Worm (Caenorhabditis elegans) whole organism, L4 larva: ENCODE results near the gene znf-782.

Experiments
- F26F4.8 ChIP-seq: fragments of 200-800 bp; sonication (Bioruptor generic); conservative IDR thresholded peaks from 2 replicates; pipeline ENCODE4 v1.3.6; 2022; ENCODE audit warnings: missing genetic modification characterization, missing compliant biosample characterization
- F44E2.7 ChIP-seq: fragments of 200-800 bp; sonication (Bioruptor generic); IDR thresholded peaks from 2 replicates; pipeline ENCODE4 v2.1.2; 2022; ENCODE audit warnings: missing genetic modification characterization, missing compliant biosample characterization
- F49E8.2 ChIP-seq: sonication (generic microtip); optimal IDR thresholded peaks from 2 replicates; lab custom pipeline; 2016; ENCODE audit warnings: missing compliant biosample characterization, mild to moderate bottlenecking, missing genetic modification characterization, borderline replicate concordance
- Y105C5A.15 ChIP-seq: fragments of 200-800 bp; sonication (Bioruptor generic); IDR thresholded peaks from 2 replicates; pipeline ENCODE4 v1.3.6; 2022; ENCODE audit warnings: missing genetic modification characterization, missing compliant biosample characterization
- Y48G9A.11 ChIP-seq: fragments of 200-800 bp; sonication (Bioruptor generic); IDR thresholded peaks from 2 replicates; pipeline ENCODE4 v1.3.6; 2022; ENCODE audit warnings: missing genetic modification reagents, missing genetic modification characterization, missing compliant biosample characterization
- Y75B8A.6 ChIP-seq: fragments of 200-800 bp; sonication (Bioruptor generic); IDR thresholded peaks from 2 replicates; pipeline ENCODE4 v1.3.6; 2022; ENCODE audit warnings: missing genetic modification reagents, missing genetic modification characterization, missing compliant biosample characterization
- ZK546.5 ChIP-seq, 2 experiments: sonication (generic microtip); optimal IDR thresholded peaks; 2 replicates each; lab custom pipeline; 2017; ENCODE audit warnings: missing biosample characterization in 2 of 2, missing genetic modification characterization in 2 of 2
- aha-1 ChIP-seq: fragments of 150-350 bp; peaks from one replicate; lab custom pipeline; 2014; ENCODE audit warnings: missing biosample characterization, missing genetic modification characterization
- ama-1 ChIP-seq: fragments of 150-350 bp; optimal IDR thresholded peaks from 2 replicates; lab custom pipeline; 2014; ENCODE audit warnings: inconsistent platforms, mixed read lengths
- ceh-44 ChIP-seq: fragments of 200-800 bp; sonication (Bioruptor generic); IDR thresholded peaks from 2 replicates; pipeline ENCODE4 v1.3.6; 2022; ENCODE audit warnings: missing genetic modification reagents, missing genetic modification characterization, missing compliant biosample characterization
- ceh-82 ChIP-seq: sonication (generic microtip); optimal IDR thresholded peaks from 2 replicates; lab custom pipeline; 2017; ENCODE audit warnings: missing biosample characterization, missing genetic modification characterization
- cey-2 ChIP-seq: sonication (generic microtip); optimal IDR thresholded peaks from 3 replicates; lab custom pipeline; 2017; ENCODE audit warnings: missing genetic modification characterization, mild to moderate bottlenecking, missing compliant biosample characterization, antibody characterized with exemption, borderline replicate concordance; ENCODE audit not compliant: insufficient read depth
- daf-12 ChIP-seq: fragments of 150-350 bp; optimal IDR thresholded peaks from 2 replicates; lab custom pipeline; 2014; ENCODE audit warnings: missing biosample characterization, missing genetic modification reagents, missing genetic modification characterization
- daf-16 ChIP-seq, 3 experiments: sonication (generic microtip); optimal IDR thresholded peaks; 2 replicates each; lab custom pipeline; 2016 to 2017; ENCODE audit warnings: missing genetic modification characterization in 3 of 3, missing genetic modification reagents in 3 of 3, mild to moderate bottlenecking in 2 of 3, missing compliant biosample characterization in 2 of 3, missing biosample characterization in 1 of 3, moderate library complexity in 1 of 3
- daf-19 ChIP-seq: fragments of 200-800 bp; sonication (Bioruptor generic); conservative IDR thresholded peaks from 2 replicates; pipeline ENCODE4 v1.3.6; 2022; ENCODE audit warnings: missing genetic modification characterization, missing compliant biosample characterization
- daf-8 ChIP-seq: fragments of 200-800 bp; sonication (Bioruptor generic); IDR thresholded peaks from 2 replicates; pipeline ENCODE4 v1.3.6; 2022; ENCODE audit warnings: missing genetic modification characterization, missing compliant biosample characterization
- dmd-6 ChIP-seq: fragments of 200-800 bp; sonication (Bioruptor generic); IDR thresholded peaks from 2 replicates; pipeline ENCODE4 v1.3.6; 2022; ENCODE audit warnings: missing genetic modification reagents, missing genetic modification characterization, missing compliant biosample characterization
- dmd-9 ChIP-seq: fragments of 200-800 bp; sonication (Bioruptor generic); IDR thresholded peaks from 2 replicates; pipeline ENCODE4 v1.3.6; 2022; ENCODE audit warnings: missing genetic modification reagents, missing genetic modification characterization, missing compliant biosample characterization
- dpl-1 ChIP-seq: fragments of 150-350 bp; optimal IDR thresholded peaks from 2 replicates; lab custom pipeline; 2014; ENCODE audit warnings: missing biosample characterization, missing genetic modification reagents, missing genetic modification characterization
- fos-1 ChIP-seq: fragments of 150-350 bp; optimal IDR thresholded peaks from 2 replicates; lab custom pipeline; 2014; ENCODE audit warnings: missing biosample characterization, missing genetic modification characterization
- hlh-30 ChIP-seq: sonication (generic microtip); optimal IDR thresholded peaks from 2 replicates; lab custom pipeline; 2017; ENCODE audit warnings: antibody characterized with exemption, mild to moderate bottlenecking, missing genetic modification characterization, missing compliant biosample characterization; ENCODE audit not compliant: insufficient read depth
- jun-1 ChIP-seq: fragments of 150-350 bp; optimal IDR thresholded peaks from 2 replicates; lab custom pipeline; 2014; ENCODE audit warnings: missing biosample characterization, missing genetic modification reagents, missing genetic modification characterization
- lim-7 ChIP-seq: fragments of 200-800 bp; sonication (Bioruptor generic); IDR thresholded peaks from 2 replicates; pipeline ENCODE4 v1.3.6; 2022; ENCODE audit warnings: missing genetic modification characterization, missing compliant biosample characterization
- lin-1 ChIP-seq: fragments of 200-800 bp; sonication (Bioruptor generic); IDR thresholded peaks from 2 replicates; pipeline ENCODE4 v1.3.6; 2022; ENCODE audit warnings: missing genetic modification reagents, missing genetic modification characterization, missing compliant biosample characterization
- lin-13 ChIP-seq: fragments of 150-350 bp; optimal IDR thresholded peaks from 2 replicates; lab custom pipeline; 2014; ENCODE audit warnings: missing biosample characterization, missing genetic modification reagents, missing genetic modification characterization
- lin-15B ChIP-seq: fragments of 150-350 bp; sonication (generic microtip); optimal IDR thresholded peaks from 3 replicates; lab custom pipeline; 2014; ENCODE audit warnings: missing biosample characterization, missing genetic modification characterization
- lin-29 ChIP-seq: fragments of 200-800 bp; sonication (Bioruptor generic); IDR thresholded peaks from 2 replicates; pipeline ENCODE4 v1.3.6; 2022; ENCODE audit warnings: missing genetic modification reagents, missing genetic modification characterization, missing compliant biosample characterization
- lsy-2 ChIP-seq, 2 experiments: fragments of 150-350 bp in 1 of 2; sonication (generic microtip) in 1 of 2; optimal IDR thresholded peaks; 2 replicates each; lab custom pipeline; 2014 to 2017; ENCODE audit warnings: missing biosample characterization in 2 of 2, missing genetic modification characterization in 2 of 2
- mes-2 ChIP-seq: sonication (generic microtip); optimal IDR thresholded peaks from 2 replicates; lab custom pipeline; 2016; ENCODE audit warnings: missing genotype, mild to moderate bottlenecking, missing genetic modification characterization, missing compliant biosample characterization; ENCODE audit not compliant: poor library complexity, severe bottlenecking
- mxl-3 ChIP-seq: fragments of 200-800 bp; sonication (Bioruptor generic); optimal IDR thresholded peaks from 2 replicates; lab custom pipeline; 2018; ENCODE audit warnings: mild to moderate bottlenecking, missing genetic modification characterization, missing compliant biosample characterization
- nhr-10 ChIP-seq: fragments of 150-350 bp; optimal IDR thresholded peaks from 2 replicates; lab custom pipeline; 2014; ENCODE audit warnings: missing biosample characterization, missing genetic modification characterization
- nhr-11 ChIP-seq: fragments of 150-350 bp; optimal IDR thresholded peaks from 2 replicates; lab custom pipeline; 2014; ENCODE audit warnings: missing biosample characterization, missing genetic modification characterization
- nhr-28 ChIP-seq: fragments of 150-350 bp; optimal IDR thresholded peaks from 2 replicates; lab custom pipeline; 2014; ENCODE audit warnings: missing biosample characterization, missing genetic modification characterization
- nhr-48 ChIP-seq: sonication (generic microtip); optimal IDR thresholded peaks from 2 replicates; lab custom pipeline; 2016; ENCODE audit warnings: mild to moderate bottlenecking, missing genetic modification characterization, missing compliant biosample characterization
- nhr-6 ChIP-seq: fragments of 150-350 bp; optimal IDR thresholded peaks from 2 replicates; lab custom pipeline; 2014; ENCODE audit warnings: missing biosample characterization, missing genetic modification characterization
- nhr-76 ChIP-seq: fragments of 150-350 bp; optimal IDR thresholded peaks from 2 replicates; lab custom pipeline; 2014; ENCODE audit warnings: missing biosample characterization, missing genetic modification characterization
- nhr-77 ChIP-seq: fragments of 150-350 bp; optimal IDR thresholded peaks from 2 replicates; lab custom pipeline; 2014; ENCODE audit warnings: missing biosample characterization, missing genetic modification characterization
- pha-4 ChIP-seq, 2 experiments: fragments of 150-350 bp in 1 of 2; fragments of 200-800 bp in 1 of 2; sonication (Bioruptor generic) in 1 of 2; IDR thresholded peaks in 1 of 2; optimal IDR thresholded peaks in 1 of 2; 2 replicates each; pipeline versions ENCODE4 v1.3.6 to Lab custom; 2014 to 2022; ENCODE audit warnings: missing genetic modification characterization in 2 of 2, missing genetic modification reagents in 2 of 2, missing biosample characterization in 1 of 2, missing compliant biosample characterization in 1 of 2
- pqm-1 ChIP-seq: sonication (generic microtip); optimal IDR thresholded peaks from 2 replicates; lab custom pipeline; 2017; ENCODE audit warnings: missing biosample characterization, missing genetic modification characterization
- sdz-12 ChIP-seq: fragments of 200-800 bp; sonication (Bioruptor generic); optimal IDR thresholded peaks from 2 replicates; lab custom pipeline; 2018; ENCODE audit warnings: mild to moderate bottlenecking, missing genetic modification characterization, missing compliant biosample characterization
- set-16 ChIP-seq: fragments of 200-800 bp; sonication (Bioruptor generic); IDR thresholded peaks from 2 replicates; pipeline ENCODE4 v1.3.6; 2022; ENCODE audit warnings: missing genetic modification reagents, missing genetic modification characterization, missing compliant biosample characterization
- spr-3 ChIP-seq: fragments of 200-800 bp; sonication (Bioruptor generic); optimal IDR thresholded peaks from 2 replicates; lab custom pipeline; 2018; ENCODE audit warnings: mild to moderate bottlenecking, missing genetic modification characterization, missing compliant biosample characterization
- tra-1 ChIP-seq: fragments of 200-800 bp; sonication (Bioruptor generic); IDR thresholded peaks from 2 replicates; pipeline ENCODE4 v1.3.6; 2022; ENCODE audit warnings: missing genetic modification reagents, missing genetic modification characterization, missing compliant biosample characterization
- unc-130 ChIP-seq: sonication (generic microtip); optimal IDR thresholded peaks from 2 replicates; lab custom pipeline; 2016; ENCODE audit warnings: missing genetic modification reagents, missing genetic modification characterization, missing compliant biosample characterization
- unc-39 ChIP-seq: sonication (generic microtip); optimal IDR thresholded peaks from 2 replicates; lab custom pipeline; 2017; ENCODE audit warnings: missing biosample characterization, missing genetic modification characterization
- unc-62 ChIP-seq, 3 experiments: fragments of 150-350 bp in 1 of 3; sonication (generic microtip); optimal IDR thresholded peaks in 2 of 3; peaks in 1 of 3; 1 replicate in 1 of 3; 2 replicates in 2 of 3; lab custom pipeline; 2014 to 2017; ENCODE audit warnings: missing biosample characterization in 3 of 3, missing genetic modification characterization in 3 of 3, missing genetic modification reagents in 3 of 3, missing genotype in 1 of 3
- zfp-2 ChIP-seq: sonication (generic microtip); optimal IDR thresholded peaks from 2 replicates; lab custom pipeline; 2016; ENCODE audit warnings: mild to moderate bottlenecking, missing genetic modification characterization, missing compliant biosample characterization
- ztf-7 ChIP-seq: fragments of 150-350 bp; optimal IDR thresholded peaks from 2 replicates; lab custom pipeline; 2014; ENCODE audit warnings: missing biosample characterization, missing genetic modification characterization

znf-782 gene

ce11 chrIV:1093870-1094564 is 26.7 kb upstream of the znf-782 start, which contains the start of the genes cct-8 and Y55F3AR.2 (continued):
- peak; percentile 97 for TF ChIP-seq Y48G9A.11 (GFP tag; lab: Robert Waterston, UW)
- 0 out of 2 replicates have a peak, but pooled peaks have one; percentile 72 for TF ChIP-seq F44E2.7 (GFP tag; lab: Robert Waterston, UW)
- TF ChIP-seq mxl-3, result peak; percentile 72
- peak; percentile 99 for TF ChIP-seq spr-3 (GFP tag; lab: Kevin White, UChicago)
- TF ChIP-seq ceh-82 (tag; lab: Kevin White, UChicago), result no peak
- peak; percentile 93 for TF ChIP-seq nhr-6 (tag; lab: Kevin White, UChicago)
- TF ChIP-seq mes-2 (tag; lab: Kevin White, UChicago), result peak; percentile 94
- TF ChIP-seq cey-2 (tag; lab: Kevin White, UChicago), result peak; percentile 63
- peak; percentile 94 for TF ChIP-seq dpl-1 (GFP tag; lab: Kevin White, UChicago)
- TF ChIP-seq dmd-6, result peak; percentile 98
- TF ChIP-seq nhr-76 (tag; lab: Kevin White, UChicago), result peak; percentile 58
- peak; percentile 95 for TF ChIP-seq F49E8.2
- TF ChIP-seq tra-1 (GFP tag; lab: Robert Waterston, UW), result peak; percentile 97
- no peak for TF ChIP-seq F26F4.8 (GFP tag; lab: Robert Waterston, UW)
- TF ChIP-seq Y75B8A.6 (GFP tag; lab: Robert Waterston, UW), result peak; percentile 94
- TF ChIP-seq nhr-77, result peak; percentile 94
- TF ChIP-seq nhr-48, result peak; percentile 89
- TF ChIP-seq daf-12 (tag; lab: Kevin White, UChicago), result no peak
- TF ChIP-seq lsy-2 (tag; optimal IDR thresholded peaks at IDR 0.05; lab: Kevin White, UChicago), result peak; percentile 99 to 100
- TF ChIP-seq daf-16 (GFP tag; optimal IDR thresholded peaks at IDR 0.05; lab: Kevin White, UChicago), result peak; percentile 58 to 95
- peak; percentile 82 for TF ChIP-seq daf-16 (tag; optimal IDR thresholded peaks at IDR 0.05; lab: Kevin White, UChicago)
- 0 out of 2 replicates have a peak, but pooled peaks have one; percentile 14 for TF ChIP-seq Y105C5A.15 (GFP tag; lab: Robert Waterston, UW)
- TF ChIP-seq pha-4 (GFP tag; IDR thresholded peaks at IDR 0.05; lab: Robert Waterston, UW), result peak; percentile 97
- TF ChIP-seq pha-4 (tag; optimal IDR thresholded peaks at IDR 0.05; lab: Kevin White, UChicago), result peak; percentile 19
- peak; percentile 69 for TF ChIP-seq set-16 (GFP tag; lab: Robert Waterston, UW)
- TF ChIP-seq ztf-7 (tag; lab: Kevin White, UChicago), result peak; percentile 91
- TF ChIP-seq unc-62 (GFP tag; optimal IDR thresholded peaks at IDR 0.05 in 1 of 2; lab: Kevin White, UChicago), result peak in 1 of 2 experiments; percentile 100
- peak; percentile 17 for TF ChIP-seq unc-62 (tag; optimal IDR thresholded peaks at IDR 0.05; lab: Kevin White, UChicago)
- TF ChIP-seq daf-8, result no peak
- TF ChIP-seq daf-19, result peak; percentile 91
- TF ChIP-seq dmd-9 (GFP tag; lab: Robert Waterston, UW), result peak; percentile 98
- TF ChIP-seq aha-1 (tag; lab: Kevin White, UChicago), result peak; percentile 83
- TF ChIP-seq lin-29, result peak; percentile 96
- TF ChIP-seq unc-39 (tag; lab: Kevin White, UChicago), result no peak
- peak; percentile 85 for TF ChIP-seq zfp-2 (tag; lab: Kevin White, UChicago)
- TF ChIP-seq nhr-28 (tag; lab: Kevin White, UChicago), result peak; percentile 79
- peak; percentile 92 for TF ChIP-seq sdz-12 (GFP tag; lab: Kevin White, UChicago)
- peak; percentile 81 for TF ChIP-seq nhr-10 (tag; lab: Kevin White, UChicago)
- peak; percentile 23 for TF ChIP-seq fos-1 (tag; lab: Kevin White, UChicago)
- TF ChIP-seq hlh-30 (tag; lab: Kevin White, UChicago), result peak; percentile 92
- no peak for TF ChIP-seq pqm-1
- peak; percentile 88 for TF ChIP-seq unc-130 (GFP tag; lab: Kevin White, UChicago)
- TF ChIP-seq ceh-44 (GFP tag; lab: Robert Waterston, UW), result peak; percentile 71; the same call in 1 of the 2 replicates
- TF ChIP-seq lin-13 (GFP tag; lab: Kevin White, UChicago), result peak; percentile 95
- peak; percentile 55; the same call in 1 of the 2 replicates for TF ChIP-seq lim-7
- TF ChIP-seq nhr-11 (tag; lab: Kevin White, UChicago), result peak; percentile 89
- peak; percentile 86 for TF ChIP-seq ama-1 (lab: Kevin White, UChicago)
- TF ChIP-seq lin-15B, result peak; percentile 81
- peak; percentile 15 to 67 for TF ChIP-seq ZK546.5 (tag; optimal IDR thresholded peaks at IDR 0.05; lab: Kevin White, UChicago)
- peak; percentile 92 for TF ChIP-seq jun-1
- TF ChIP-seq lin-1, result peak; percentile 92
